Worm (Caenorhabditis elegans) whole organism, midembryonic: ENCODE results near the gene clec-126.

Experiments used
- T22C8.4 ChIP-seq: fragments of 200-800 bp; sonication (Bioruptor generic); IDR thresholded peaks from 2 replicates; pipeline ENCODE4 v1.3.6; 2022; ENCODE audit warnings: missing genetic modification characterization, missing compliant biosample characterization
- cog-1 ChIP-seq: sonication (generic microtip); optimal IDR thresholded peaks from 2 replicates; lab custom pipeline; 2016; ENCODE audit warnings: missing genetic modification characterization, missing compliant biosample characterization
- flt-1 ChIP-seq: fragments of 200-800 bp; sonication (Bioruptor generic); IDR thresholded peaks from 2 replicates; pipeline ENCODE4 v1.3.6; 2022; ENCODE audit warnings: missing genetic modification characterization, missing compliant biosample characterization
- klf-2 ChIP-seq: fragments of 200-800 bp; sonication (Bioruptor generic); conservative IDR thresholded peaks from 2 replicates; pipeline ENCODE4 v1.3.6; 2022; ENCODE audit warnings: missing genetic modification reagents, missing genetic modification characterization, missing compliant biosample characterization
- med-1 ChIP-seq: sonication (generic microtip); optimal IDR thresholded peaks from 2 replicates; lab custom pipeline; 2017; ENCODE audit warnings: missing genetic modification characterization, mild to moderate bottlenecking, missing compliant biosample characterization, antibody characterized with exemption, missing genetic modification reagents; ENCODE audit not compliant: insufficient read depth
- ref-1 ChIP-seq: fragments of 200-800 bp; sonication (Bioruptor generic); conservative IDR thresholded peaks from 2 replicates; pipeline ENCODE4 v1.3.6; 2022; ENCODE audit warnings: missing genetic modification reagents, missing genetic modification characterization, missing compliant biosample characterization
- tab-1 ChIP-seq: fragments of 200-800 bp; sonication (Bioruptor generic); IDR thresholded peaks from 2 replicates; pipeline ENCODE4 v1.3.6; 2022; ENCODE audit warnings: missing genetic modification characterization, missing compliant biosample characterization
- ztf-23 ChIP-seq: fragments of 200-800 bp; sonication (Bioruptor generic); IDR thresholded peaks from 2 replicates; pipeline ENCODE4 v1.3.6; 2022; ENCODE audit warnings: missing genetic modification reagents, missing genetic modification characterization, missing compliant biosample characterization
- ztf-29 ChIP-seq: fragments of 200-800 bp; sonication (Bioruptor generic); IDR thresholded peaks from 2 replicates; pipeline ENCODE4 v1.3.6; 2022; ENCODE audit warnings: missing genetic modification reagents, missing genetic modification characterization, missing compliant biosample characterization

Gene clec-126

ce11 chrII:3547282-3547681, 28.0 kb downstream of the clec-126 start:
- TF ChIP-seq T22C8.4 (GFP tag; lab: Robert Waterston, UW) = no peak
- TF ChIP-seq ztf-23 (GFP tag; lab: Robert Waterston, UW) = no peak
- TF ChIP-seq tab-1 = no peak
- no peak for TF ChIP-seq cog-1
- no peak for TF ChIP-seq ref-1 (GFP tag; lab: Robert Waterston, UW)
- TF ChIP-seq klf-2 (GFP tag; lab: Robert Waterston, UW) = no peak
- no peak for TF ChIP-seq med-1
- TF ChIP-seq flt-1 (GFP tag; lab: Robert Waterston, UW) = no peak
- TF ChIP-seq ztf-29 (GFP tag; lab: Robert Waterston, UW) = no peak; the same call in 1 of the 2 replicates

ce11 chrII:3550352-3550751, 31.1 kb downstream of the clec-126 start, which contains the start of gene W10G11.19:
W10G11.19 (plus strand) TSS chrII:3550652.
- TF ChIP-seq flt-1 (GFP tag; lab: Robert Waterston, UW) = no peak
- TF ChIP-seq tab-1 = no peak
- TF ChIP-seq ztf-23 (GFP tag; lab: Robert Waterston, UW) = no peak
- no peak for TF ChIP-seq klf-2 (GFP tag; lab: Robert Waterston, UW)
- no peak for TF ChIP-seq T22C8.4 (GFP tag; lab: Robert Waterston, UW)
- TF ChIP-seq ztf-29 (GFP tag; lab: Robert Waterston, UW) = no peak
- TF ChIP-seq med-1 = no peak
- no peak for TF ChIP-seq cog-1
- TF ChIP-seq ref-1 (GFP tag; lab: Robert Waterston, UW) = no peak

- TF ChIP-seq tab-1 (no peak), cog-1 (peak; percentile 27)
These were observed 34.2 kb downstream of the clec-126 start, which contains the start of gene dnc-3 for ce11 chrII:3553453-3553852. dnc-3 (plus strand) TSS chrII:3553724.

ce11 chrII:3554673-3555072, 35.4 kb downstream of the clec-126 start:
- TF ChIP-seq T22C8.4 (GFP tag; lab: Robert Waterston, UW) = no peak
- no peak for TF ChIP-seq ref-1 (GFP tag; lab: Robert Waterston, UW)
- TF ChIP-seq flt-1 (GFP tag; lab: Robert Waterston, UW) = no peak
- TF ChIP-seq ztf-29 (GFP tag; lab: Robert Waterston, UW) = no peak
- TF ChIP-seq tab-1 = no peak
- TF ChIP-seq cog-1 = no peak
- no peak for TF ChIP-seq klf-2 (GFP tag; lab: Robert Waterston, UW)
- TF ChIP-seq med-1 = no peak
- no peak for TF ChIP-seq ztf-23 (GFP tag; lab: Robert Waterston, UW)

ce11 chrII:3555281-3555680, 36.0 kb downstream of the clec-126 start:
- no peak for TF ChIP-seq flt-1 (GFP tag; lab: Robert Waterston, UW)
- no peak for TF ChIP-seq ztf-23 (GFP tag; lab: Robert Waterston, UW)
- no peak for TF ChIP-seq ref-1 (GFP tag; lab: Robert Waterston, UW)
- TF ChIP-seq med-1 = no peak
- no peak for TF ChIP-seq tab-1

ce11 chrII:3556584-3556983, 37.3 kb downstream of the clec-126 start:
- TF ChIP-seq ztf-29 (GFP tag; lab: Robert Waterston, UW) = no peak
- TF ChIP-seq ztf-23 (GFP tag; lab: Robert Waterston, UW) = no peak
- no peak for TF ChIP-seq cog-1
- no peak for TF ChIP-seq ref-1 (GFP tag; lab: Robert Waterston, UW)
- no peak for TF ChIP-seq tab-1
- no peak for TF ChIP-seq T22C8.4 (GFP tag; lab: Robert Waterston, UW)

- no peak for TF ChIP-seq ztf-29 (GFP tag; lab: Robert Waterston, UW)
- no peak for TF ChIP-seq ref-1 (GFP tag; lab: Robert Waterston, UW)
- no peak for TF ChIP-seq ztf-23 (GFP tag; lab: Robert Waterston, UW)
- TF ChIP-seq cog-1 = no peak
- TF ChIP-seq klf-2 (GFP tag; lab: Robert Waterston, UW) = no peak
- no peak for TF ChIP-seq flt-1 (GFP tag; lab: Robert Waterston, UW)
- TF ChIP-seq tab-1 = no peak
- no peak for TF ChIP-seq med-1
- no peak for TF ChIP-seq T22C8.4 (GFP tag; lab: Robert Waterston, UW)
These were observed 38.1 kb downstream of the clec-126 start, which contains the start of gene lgc-45 for ce11 chrII:3557417-3557816. lgc-45 (plus strand) TSS chrII:3557472.

ce11 chrII:3560592-3560991, 41.3 kb downstream of the clec-126 start, which contains the start of gene W10G11.1:
W10G11.1 (minus strand) TSS chrII:3560692.
- TF ChIP-seq cog-1 = no peak
- no peak for TF ChIP-seq ztf-23 (GFP tag; lab: Robert Waterston, UW)
- no peak for TF ChIP-seq klf-2 (GFP tag; lab: Robert Waterston, UW)
- no peak for TF ChIP-seq tab-1
- no peak for TF ChIP-seq flt-1 (GFP tag; lab: Robert Waterston, UW)
- no peak for TF ChIP-seq ztf-29 (GFP tag; lab: Robert Waterston, UW)
- TF ChIP-seq med-1 = no peak
- TF ChIP-seq ref-1 (GFP tag; lab: Robert Waterston, UW) = no peak
- TF ChIP-seq T22C8.4 (GFP tag; lab: Robert Waterston, UW) = no peak

ce11 chrII:3561561-3561960, 42.3 kb downstream of the clec-126 start, which contains the start of gene W10G11.2:
W10G11.2 (minus strand) TSS chrII:3561661.
- TF ChIP-seq ztf-29 (GFP tag; lab: Robert Waterston, UW) (no peak), T22C8.4 (GFP tag; lab: Robert Waterston, UW) (no peak), med-1 (no peak), ref-1 (GFP tag; lab: Robert Waterston, UW) (no peak), klf-2 (GFP tag; lab: Robert Waterston, UW) (no peak), flt-1 (GFP tag; lab: Robert Waterston, UW) (no peak), cog-1 (no peak), ztf-23 (GFP tag; lab: Robert Waterston, UW) (no peak), tab-1 (no peak)

ce11 chrII:3562419-3562818, 43.1 kb downstream of the clec-126 start, which contains the start of gene W10G11.3:
W10G11.3 (minus strand) TSS chrII:3562519.
- no peak for TF ChIP-seq ztf-23 (GFP tag; lab: Robert Waterston, UW)
